Fruit fly (Drosophila melanogaster) whole organism, wandering third instar larva: Measurements from ENCODE around the gene TTLL3B.
A peak's percentile ranks its signal among the peaks of the same experiment; 100 is the strongest.

Experiments
- Abd-B ChIP-seq: fragments of >200 bp; optimal IDR thresholded peaks from 2 replicates; lab custom pipeline; 2017; ENCODE audit warnings: missing biosample characterization, missing genetic modification characterization
- CG32264 ChIP-seq: fragments of 200-800 bp; sonication (Bioruptor generic); optimal IDR thresholded peaks from 2 replicates; lab custom pipeline; 2016; ENCODE audit warnings: missing biosample characterization, missing genetic modification characterization
- CG9705 ChIP-seq: fragments of 200-800 bp; sonication (Bioruptor generic); optimal IDR thresholded peaks from 2 replicates; lab custom pipeline; 2018; ENCODE audit warnings: missing biosample characterization, mild to moderate bottlenecking, missing genetic modification characterization
- Dif ChIP-seq: fragments of 200-275, 200-300 bp; sonication (Bioruptor generic); optimal IDR thresholded peaks from 2 replicates; lab custom pipeline; 2018; ENCODE audit warnings: missing biosample characterization, missing genetic modification characterization; ENCODE audit not compliant: partially characterized antibody
- HLH106 ChIP-seq: fragments of 200-800 bp; optimal IDR thresholded peaks from 3 replicates; lab custom pipeline; 2019; ENCODE audit warnings: missing biosample characterization, mild to moderate bottlenecking, missing genetic modification characterization, moderate library complexity
- Hnf4 ChIP-seq: fragments of 200-800 bp; sonication (Bioruptor generic); optimal IDR thresholded peaks from 2 replicates; lab custom pipeline; 2016; ENCODE audit warnings: missing biosample characterization, mild to moderate bottlenecking, missing genetic modification characterization
- Hr78 ChIP-seq: fragments of >200 bp; optimal IDR thresholded peaks from 2 replicates; lab custom pipeline; 2017; ENCODE audit warnings: missing biosample characterization, missing genetic modification characterization
- Hr83 ChIP-seq: fragments of 200-300 bp; sonication (Bioruptor generic); optimal IDR thresholded peaks from 2 replicates; lab custom pipeline; 2016; ENCODE audit warnings: missing biosample characterization, mild to moderate bottlenecking, missing genetic modification characterization, moderate library complexity; ENCODE audit not compliant: poor library complexity, severe bottlenecking
- Jra ChIP-seq: sonication (Bioruptor generic); optimal IDR thresholded peaks from 2 replicates; lab custom pipeline; 2016; ENCODE audit warnings: missing biosample characterization, missing genetic modification characterization
- Mio ChIP-seq: sonication (Bioruptor generic); optimal IDR thresholded peaks from 2 replicates; lab custom pipeline; 2016; ENCODE audit warnings: missing biosample characterization, missing genetic modification characterization
- Myc ChIP-seq: fragments of >200 bp; optimal IDR thresholded peaks from 2 replicates; lab custom pipeline; 2017
- N ChIP-seq: fragments of >200 bp; optimal IDR thresholded peaks from 2 replicates; lab custom pipeline; 2018; ENCODE audit warnings: missing biosample characterization, missing external identifiers, missing genetic modification characterization
- OdsH ChIP-seq: fragments of 200-800 bp; sonication (Bioruptor generic); optimal IDR thresholded peaks from 2 replicates; lab custom pipeline; 2016; ENCODE audit warnings: missing biosample characterization, mild to moderate bottlenecking, missing genetic modification characterization
- Rel ChIP-seq, 2 experiments: fragments of 200-800 bp; sonication (Bioruptor generic) in 1 of 2; optimal IDR thresholded peaks; 2 replicates in 1 of 2; 3 replicates in 1 of 2; lab custom pipeline; 2016 to 2019; ENCODE audit warnings: mild to moderate bottlenecking in 2 of 2, missing biosample characterization in 2 of 2, missing genetic modification characterization in 2 of 2, moderate library complexity in 1 of 2
- Sp1 ChIP-seq: fragments of 200-800 bp; sonication (Bioruptor generic); optimal IDR thresholded peaks from 3 replicates; lab custom pipeline; 2019; ENCODE audit warnings: missing biosample characterization, mild to moderate bottlenecking, missing genetic modification characterization, moderate library complexity
- Vsx2 ChIP-seq: fragments of 200-300, 225-300 bp; sonication (Bioruptor generic); optimal IDR thresholded peaks from 2 replicates; lab custom pipeline; 2018; ENCODE audit warnings: missing biosample characterization, missing genetic modification characterization; ENCODE audit not compliant: partially characterized antibody
- brk ChIP-seq: fragments of 200-800 bp; sonication (Bioruptor generic); optimal IDR thresholded peaks from 2 replicates; lab custom pipeline; 2016; ENCODE audit warnings: missing biosample characterization, mild to moderate bottlenecking, missing genetic modification characterization
- dl ChIP-seq, 2 experiments: fragments of 175-275, 200-275 bp in 1 of 2; fragments of 200-275 bp in 1 of 2; sonication (Bioruptor generic); optimal IDR thresholded peaks; lab custom pipeline; 2018; ENCODE audit warnings: mild to moderate bottlenecking in 2 of 2, missing biosample characterization in 2 of 2, missing genetic modification characterization in 2 of 2, moderate library complexity in 2 of 2; ENCODE audit not compliant: partially characterized antibody in 2 of 2, insufficient read depth in 1 of 2
- dmrt93B ChIP-seq: fragments of 200-800 bp; sonication (Bioruptor generic); optimal IDR thresholded peaks from 2 replicates; lab custom pipeline; 2018; ENCODE audit warnings: missing biosample characterization, mild to moderate bottlenecking, missing genetic modification characterization
- ey ChIP-seq: fragments of 200-800 bp; sonication (Bioruptor generic); optimal IDR thresholded peaks from 2 replicates; lab custom pipeline; 2016; ENCODE audit warnings: missing biosample characterization, missing genetic modification characterization
- foxo ChIP-seq, 2 experiments: fragments of 200-800 bp; sonication (Bioruptor generic); optimal IDR thresholded peaks; 2 replicates in 1 of 2; 3 replicates in 1 of 2; lab custom pipeline; 2016 to 2017; ENCODE audit warnings: missing biosample characterization in 2 of 2, missing genetic modification characterization in 2 of 2
- fru ChIP-seq: fragments of 200-800 bp; sonication (Bioruptor generic); optimal IDR thresholded peaks from 3 replicates; lab custom pipeline; 2016; ENCODE audit warnings: missing biosample characterization, mild to moderate bottlenecking, missing genetic modification characterization
- jim ChIP-seq: fragments of 175-275, 200-325 bp; sonication (Bioruptor generic); optimal IDR thresholded peaks from 2 replicates; lab custom pipeline; 2016; ENCODE audit warnings: missing biosample characterization, mild to moderate bottlenecking, missing genetic modification characterization
- lola ChIP-seq: fragments of >200 bp; optimal IDR thresholded peaks from 2 replicates; lab custom pipeline; 2017; ENCODE audit warnings: missing biosample characterization, missing genetic modification characterization
- psq ChIP-seq: fragments of 200-800 bp; sonication (Bioruptor generic); optimal IDR thresholded peaks from 3 replicates; lab custom pipeline; 2017; ENCODE audit warnings: missing biosample characterization, mild to moderate bottlenecking, missing genetic modification characterization, moderate library complexity
- sage ChIP-seq: fragments of 200-800 bp; sonication (Bioruptor generic); optimal IDR thresholded peaks from 2 replicates; lab custom pipeline; 2016; ENCODE audit warnings: missing biosample characterization, mild to moderate bottlenecking, missing genetic modification characterization
- tai ChIP-seq: sonication (Bioruptor generic); optimal IDR thresholded peaks from 2 replicates; lab custom pipeline; 2016; ENCODE audit warnings: missing biosample characterization, missing genetic modification characterization

TTLL3B gene

DNA sequence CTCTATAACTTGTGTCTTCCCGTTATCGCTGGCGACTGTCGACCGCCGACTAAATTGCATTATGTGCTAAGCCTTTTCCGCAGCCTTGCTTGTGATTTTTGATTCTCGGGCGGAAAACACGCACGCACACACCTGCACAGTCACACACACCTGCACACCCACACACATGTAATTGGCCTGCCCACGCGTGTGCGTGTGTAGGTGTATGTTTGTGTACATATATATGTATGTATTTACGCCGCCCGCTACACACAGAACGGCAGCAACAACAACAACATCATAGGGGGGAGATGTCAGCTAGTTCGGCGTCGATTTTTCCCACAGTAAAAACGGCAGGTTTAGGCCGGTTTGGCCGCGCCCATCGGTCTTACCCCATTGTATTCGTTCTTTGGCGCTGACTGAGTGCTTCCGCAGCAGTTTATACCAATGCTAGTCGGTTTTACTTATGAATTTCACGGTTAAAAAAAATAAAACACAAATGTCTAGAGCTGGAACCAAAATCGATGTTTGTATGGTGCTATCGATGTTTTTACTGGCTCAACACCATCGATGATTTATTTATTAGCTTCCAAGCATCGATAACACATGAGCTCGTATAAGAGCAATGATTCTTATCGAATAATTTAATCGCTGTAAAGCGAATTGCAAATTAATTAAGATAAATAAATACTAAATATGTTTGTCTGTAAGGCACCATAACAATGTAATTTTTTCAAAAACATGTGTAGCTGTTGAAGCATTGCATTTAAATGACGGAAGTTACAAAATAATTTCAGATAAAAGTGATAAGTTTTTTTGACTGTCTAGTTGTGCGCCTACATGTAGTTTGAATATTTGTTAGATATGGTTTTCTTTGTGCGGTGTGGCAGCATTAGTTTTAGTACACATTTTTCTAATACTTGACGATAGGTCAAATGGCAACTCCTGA, 9.6 kb upstream of the TTLL3B start, which contains the start of gene homer (continued):
- TF ChIP-seq Hr83 (GFP tag; lab: Kevin White, UChicago), result peak; percentile 48
- no peak for TF ChIP-seq Jra (GFP tag; lab: Kevin White, UChicago)
- TF ChIP-seq lola (GFP tag; lab: Kevin White, UChicago), result no peak
- TF ChIP-seq tai (GFP tag; lab: Kevin White, UChicago), result no peak
- TF ChIP-seq Mio (GFP tag; lab: Kevin White, UChicago), result no peak

dm6 chr2L:6723750-6724503, 8.7 kb upstream of the TTLL3B start, which contains the start of gene Liprin-alpha:
Liprin-alpha (plus strand) TSS chr2L:6723903.
- no peak for TF ChIP-seq Jra (GFP tag; lab: Kevin White, UChicago)
- peak; percentile 25 for TF ChIP-seq Abd-B (GFP tag; lab: Kevin White, UChicago)
- no peak for TF ChIP-seq Hr78 (GFP tag; lab: Kevin White, UChicago)
- peak; percentile 89 for TF ChIP-seq N (GFP tag; lab: Kevin White, UChicago)
- no peak for TF ChIP-seq dl (GFP tag; optimal IDR thresholded peaks at IDR 0.05; lab: Kevin White, UChicago; ENCODE audit: insufficient read depth in 1 of 2, partially characterized antibody in 2 of 2)

DNA sequence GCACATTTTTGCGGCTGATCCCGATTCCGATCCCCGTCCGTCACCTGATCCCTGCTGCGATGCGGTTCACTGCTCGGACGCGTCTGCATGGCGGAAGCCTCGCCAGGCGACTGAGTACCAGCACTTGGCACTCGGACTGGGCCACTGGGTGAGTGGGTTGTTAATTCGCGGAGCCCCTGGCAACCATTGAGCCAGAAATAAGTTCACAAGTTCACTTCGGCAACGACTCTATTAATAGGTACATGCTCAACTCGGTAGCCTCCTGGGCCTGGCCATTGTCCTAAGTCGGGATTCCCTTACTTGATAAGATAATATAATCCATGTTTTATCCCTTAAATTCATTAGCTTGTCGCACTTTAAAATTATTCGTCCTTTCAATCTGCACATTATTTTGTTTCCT, 7.4 kb downstream of the TTLL3B start, which contains the start of gene TTLL3A:
Gene TTLL3A, minus strand, starts transcription at position 101 of the 400 bp plus-strand sequence.
- no peak for TF ChIP-seq psq (GFP tag; lab: Kevin White, UChicago)

DNA sequence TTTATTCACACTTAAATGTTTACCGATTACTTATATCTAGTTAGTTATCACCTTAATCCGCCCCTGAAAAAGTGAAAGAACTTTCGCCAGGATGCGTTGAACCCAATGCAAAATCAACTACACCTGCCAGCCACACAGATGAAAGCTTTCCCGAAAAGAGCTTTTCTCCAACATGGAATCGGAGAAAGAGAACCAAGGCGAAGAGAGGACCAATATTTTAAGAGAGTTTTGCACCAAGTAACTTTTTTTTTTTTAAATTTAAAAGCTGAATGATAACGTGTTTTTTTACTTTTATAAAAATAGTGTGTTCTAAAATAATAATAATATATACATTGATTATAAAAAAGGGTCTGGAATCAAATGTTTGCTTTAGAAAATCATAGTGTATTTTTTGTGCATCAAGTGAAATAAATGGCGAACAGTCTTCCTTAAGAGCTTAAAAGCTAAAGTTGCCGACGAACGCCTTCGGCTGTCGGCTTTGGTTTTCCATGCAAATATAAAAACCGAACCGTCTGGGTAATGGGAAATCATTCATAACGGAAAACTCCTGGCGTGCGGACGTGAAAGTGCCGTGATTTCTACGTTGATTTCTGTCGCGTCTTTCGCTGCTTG, 9.4 kb downstream of the TTLL3B start, which contains the start of gene meng:
Gene meng, plus strand, starts transcription at position 523 of the 612 bp plus-strand sequence.
- no peak for TF ChIP-seq ey (GFP tag; lab: Kevin White, UChicago)
- no peak for TF ChIP-seq Vsx2 (GFP tag; lab: Kevin White, UChicago)
- TF ChIP-seq OdsH (GFP tag; lab: Kevin White, UChicago), result no peak
- TF ChIP-seq dmrt93B, result no peak
- TF ChIP-seq Hr83 (GFP tag; lab: Kevin White, UChicago), result no peak
- no peak for TF ChIP-seq Dif (GFP tag; lab: Kevin White, UChicago)
- no peak for TF ChIP-seq sage (GFP tag; lab: Kevin White, UChicago)
- no peak for TF ChIP-seq Sp1 (GFP tag; lab: Kevin White, UChicago)
- TF ChIP-seq CG32264 (GFP tag; lab: Kevin White, UChicago), result no peak
- no peak for TF ChIP-seq Myc
- TF ChIP-seq N (GFP tag; lab: Kevin White, UChicago), result no peak

dm6 chr2L:6745522-6745921, 12.9 kb downstream of the TTLL3B start, which contains the start of gene CG31910:
CG31910 (minus strand) TSS chr2L:6745622.
- TF ChIP-seq fru, result no peak
- no peak for TF ChIP-seq Rel (GFP tag; optimal IDR thresholded peaks at IDR 0.05; lab: Kevin White, UChicago)
- no peak for TF ChIP-seq Rel (tag; optimal IDR thresholded peaks at IDR 0.05; lab: Kevin White, UChicago)
- no peak for TF ChIP-seq CG9705 (GFP tag; lab: Kevin White, UChicago)
- TF ChIP-seq, all 38 proteins: peak for 0

- TF ChIP-seq ey (GFP tag; lab: Kevin White, UChicago) (no peak), jim (no peak), tai (GFP tag; lab: Kevin White, UChicago) (no peak), Dif (GFP tag; lab: Kevin White, UChicago) (no peak), Vsx2 (GFP tag; lab: Kevin White, UChicago) (no peak), OdsH (GFP tag; lab: Kevin White, UChicago) (no peak), foxo (GFP tag; optimal IDR thresholded peaks at IDR 0.05; lab: Kevin White, UChicago) (no peak), Myc (no peak), brk (GFP tag; lab: Kevin White, UChicago) (no peak), psq (GFP tag; lab: Kevin White, UChicago) (no peak), Rel (GFP tag; optimal IDR thresholded peaks at IDR 0.05; lab: Kevin White, UChicago) (no peak), Rel (tag; optimal IDR thresholded peaks at IDR 0.05; lab: Kevin White, UChicago) (no peak), HLH106 (tag; lab: Kevin White, UChicago) (no peak), Hnf4 (GFP tag; lab: Kevin White, UChicago) (no peak), Hr78 (GFP tag; lab: Kevin White, UChicago) (no peak)
These were observed 15.1 kb downstream of the TTLL3B start, which contains the start of gene CG44271 for dm6 chr2L:6747814-6748213. CG44271 (minus strand) TSS chr2L:6747914.
